Worm (Caenorhabditis elegans) whole organism, L4/young adult: Measurements from ENCODE around the gene B0554.4.

Experiments used
- dao-5 ChIP-seq: sonication (generic microtip); optimal IDR thresholded peaks from 2 replicates; lab custom pipeline; 2016; ENCODE audit warnings: missing genotype, missing genetic modification characterization, moderate library complexity, missing compliant biosample characterization
- him-1 ChIP-seq: sonication (generic microtip); optimal IDR thresholded peaks from 2 replicates; lab custom pipeline; 2016; ENCODE audit warnings: missing genotype, missing genetic modification reagents, missing genetic modification characterization, missing compliant biosample characterization

DNA sequence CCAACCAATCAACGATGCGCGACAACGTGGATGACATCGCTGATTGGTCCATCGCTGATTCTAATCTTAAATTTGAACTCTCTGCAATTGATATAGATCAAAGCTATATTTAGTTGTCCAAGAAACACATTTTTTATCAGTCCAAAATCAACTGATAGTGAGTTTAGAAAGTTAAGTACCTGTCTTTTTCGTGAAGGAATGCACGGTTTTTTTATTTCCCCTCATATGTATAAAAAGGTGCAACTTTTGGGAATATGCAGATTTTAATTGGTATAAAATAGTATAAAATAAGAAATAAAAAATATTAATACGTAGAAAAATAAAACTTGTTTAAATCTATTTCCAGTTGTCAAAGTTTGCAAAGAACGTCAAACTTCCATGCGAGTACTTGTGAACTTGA, 10.5 kb upstream of the B0554.4 start, which contains the start of gene Y39D8A.1:
- TF ChIP-seq him-1 (tag; lab: Kevin White, UChicago) (no peak), dao-5 (tag; lab: Kevin White, UChicago) (no peak)
